Fruit fly (Drosophila melanogaster) whole organism, wandering third instar larva: Measurements from ENCODE around the gene Dtd.

ENCODE experiments used
- CG32264 ChIP-seq: fragments of 200-800 bp; sonication (Bioruptor generic); optimal IDR thresholded peaks from 2 replicates; lab custom pipeline; 2016; ENCODE audit warnings: missing biosample characterization, missing genetic modification characterization
- CG9705 ChIP-seq: fragments of 200-800 bp; sonication (Bioruptor generic); optimal IDR thresholded peaks from 2 replicates; lab custom pipeline; 2018; ENCODE audit warnings: missing biosample characterization, mild to moderate bottlenecking, missing genetic modification characterization
- CrebA ChIP-seq: fragments of 200-800 bp; sonication (Bioruptor generic); optimal IDR thresholded peaks from 2 replicates; lab custom pipeline; 2016; ENCODE audit warnings: missing biosample characterization, mild to moderate bottlenecking, missing genetic modification characterization, borderline replicate concordance
- Dfd ChIP-seq: fragments of >200 bp; optimal IDR thresholded peaks from 2 replicates; lab custom pipeline; 2017; ENCODE audit warnings: missing biosample characterization, missing genetic modification characterization
- GATAd ChIP-seq: sonication (Bioruptor generic); optimal IDR thresholded peaks from 2 replicates; lab custom pipeline; 2016; ENCODE audit warnings: missing biosample characterization, missing genetic modification characterization
- HLH106 ChIP-seq: fragments of 200-800 bp; optimal IDR thresholded peaks from 3 replicates; lab custom pipeline; 2019; ENCODE audit warnings: missing biosample characterization, mild to moderate bottlenecking, missing genetic modification characterization, moderate library complexity
- Hnf4 ChIP-seq: fragments of 200-800 bp; sonication (Bioruptor generic); optimal IDR thresholded peaks from 2 replicates; lab custom pipeline; 2016; ENCODE audit warnings: missing biosample characterization, mild to moderate bottlenecking, missing genetic modification characterization
- Hr78 ChIP-seq: fragments of >200 bp; optimal IDR thresholded peaks from 2 replicates; lab custom pipeline; 2017; ENCODE audit warnings: missing biosample characterization, missing genetic modification characterization
- Jra ChIP-seq: sonication (Bioruptor generic); optimal IDR thresholded peaks from 2 replicates; lab custom pipeline; 2016; ENCODE audit warnings: missing biosample characterization, missing genetic modification characterization
- Myc ChIP-seq: fragments of >200 bp; optimal IDR thresholded peaks from 2 replicates; lab custom pipeline; 2017
- N ChIP-seq: fragments of >200 bp; optimal IDR thresholded peaks from 2 replicates; lab custom pipeline; 2018; ENCODE audit warnings: missing biosample characterization, missing external identifiers, missing genetic modification characterization
- OdsH ChIP-seq: fragments of 200-800 bp; sonication (Bioruptor generic); optimal IDR thresholded peaks from 2 replicates; lab custom pipeline; 2016; ENCODE audit warnings: missing biosample characterization, mild to moderate bottlenecking, missing genetic modification characterization
- Rel ChIP-seq, 2 experiments: fragments of 200-800 bp; sonication (Bioruptor generic) in 1 of 2; optimal IDR thresholded peaks; 2 replicates in 1 of 2; 3 replicates in 1 of 2; lab custom pipeline; 2016 to 2019; ENCODE audit warnings: mild to moderate bottlenecking in 2 of 2, missing biosample characterization in 2 of 2, missing genetic modification characterization in 2 of 2, moderate library complexity in 1 of 2
- Sp1 ChIP-seq: fragments of 200-800 bp; sonication (Bioruptor generic); optimal IDR thresholded peaks from 3 replicates; lab custom pipeline; 2019; ENCODE audit warnings: missing biosample characterization, mild to moderate bottlenecking, missing genetic modification characterization, moderate library complexity
- Vsx2 ChIP-seq: fragments of 200-300, 225-300 bp; sonication (Bioruptor generic); optimal IDR thresholded peaks from 2 replicates; lab custom pipeline; 2018; ENCODE audit warnings: missing biosample characterization, missing genetic modification characterization; ENCODE audit not compliant: partially characterized antibody
- br ChIP-seq: fragments of 200-800 bp; sonication (Bioruptor generic); optimal IDR thresholded peaks from 2 replicates; lab custom pipeline; 2016; ENCODE audit warnings: missing biosample characterization, missing genetic modification characterization
- brk ChIP-seq: fragments of 200-800 bp; sonication (Bioruptor generic); optimal IDR thresholded peaks from 2 replicates; lab custom pipeline; 2016; ENCODE audit warnings: missing biosample characterization, mild to moderate bottlenecking, missing genetic modification characterization
- dmrt93B ChIP-seq: fragments of 200-800 bp; sonication (Bioruptor generic); optimal IDR thresholded peaks from 2 replicates; lab custom pipeline; 2018; ENCODE audit warnings: missing biosample characterization, mild to moderate bottlenecking, missing genetic modification characterization
- ey ChIP-seq: fragments of 200-800 bp; sonication (Bioruptor generic); optimal IDR thresholded peaks from 2 replicates; lab custom pipeline; 2016; ENCODE audit warnings: missing biosample characterization, missing genetic modification characterization
- foxo ChIP-seq, 2 experiments: fragments of 200-800 bp; sonication (Bioruptor generic); optimal IDR thresholded peaks; 2 replicates in 1 of 2; 3 replicates in 1 of 2; lab custom pipeline; 2016 to 2017; ENCODE audit warnings: missing biosample characterization in 2 of 2, missing genetic modification characterization in 2 of 2
- fru ChIP-seq: fragments of 200-800 bp; sonication (Bioruptor generic); optimal IDR thresholded peaks from 3 replicates; lab custom pipeline; 2016; ENCODE audit warnings: missing biosample characterization, mild to moderate bottlenecking, missing genetic modification characterization
- h ChIP-seq: fragments of 200-800 bp; sonication (Bioruptor generic); optimal IDR thresholded peaks from 3 replicates; lab custom pipeline; 2016; ENCODE audit warnings: missing biosample characterization, mild to moderate bottlenecking, missing genetic modification characterization
- jim ChIP-seq: fragments of 175-275, 200-325 bp; sonication (Bioruptor generic); optimal IDR thresholded peaks from 2 replicates; lab custom pipeline; 2016; ENCODE audit warnings: missing biosample characterization, mild to moderate bottlenecking, missing genetic modification characterization
- pan ChIP-seq: fragments of >200 bp; optimal IDR thresholded peaks from 2 replicates; lab custom pipeline; 2017
- psq ChIP-seq: fragments of 200-800 bp; sonication (Bioruptor generic); optimal IDR thresholded peaks from 3 replicates; lab custom pipeline; 2017; ENCODE audit warnings: missing biosample characterization, mild to moderate bottlenecking, missing genetic modification characterization, moderate library complexity
- rgr ChIP-seq: fragments of 200-800 bp; sonication (Bioruptor generic); optimal IDR thresholded peaks from 3 replicates; lab custom pipeline; 2016; ENCODE audit warnings: missing biosample characterization, mild to moderate bottlenecking, missing genetic modification characterization
- sage ChIP-seq: fragments of 200-800 bp; sonication (Bioruptor generic); optimal IDR thresholded peaks from 2 replicates; lab custom pipeline; 2016; ENCODE audit warnings: missing biosample characterization, mild to moderate bottlenecking, missing genetic modification characterization
- sv ChIP-seq: fragments of 200-800 bp; sonication (Bioruptor generic); optimal IDR thresholded peaks from 3 replicates; lab custom pipeline; 2016; ENCODE audit warnings: missing biosample characterization, missing genetic modification characterization
- tai ChIP-seq: sonication (Bioruptor generic); optimal IDR thresholded peaks from 2 replicates; lab custom pipeline; 2016; ENCODE audit warnings: missing biosample characterization, missing genetic modification characterization
- woc ChIP-seq: sonication (Bioruptor generic); optimal IDR thresholded peaks from 2 replicates; lab custom pipeline; 2016; ENCODE audit warnings: missing biosample characterization, mild to moderate bottlenecking, missing genetic modification characterization

Gene Dtd

DNA sequence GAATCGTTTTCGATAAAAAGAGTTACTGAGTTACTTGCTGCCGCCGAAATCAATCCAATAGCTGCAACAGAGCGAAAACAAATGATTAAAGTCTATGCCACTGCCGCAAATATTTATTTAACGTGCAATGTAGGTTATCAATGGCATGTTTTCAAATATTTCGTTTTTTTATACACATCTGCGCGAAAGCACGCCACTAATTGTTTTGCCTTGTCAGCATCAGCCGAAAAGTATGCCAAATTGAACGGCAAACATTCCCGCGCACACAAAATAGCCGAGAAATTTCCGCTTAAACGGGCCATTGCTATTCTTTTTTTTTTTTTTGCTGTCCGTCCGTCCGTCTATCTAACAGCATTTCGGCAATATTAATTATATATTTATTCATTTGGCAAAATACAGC is 22.2 kb downstream of the Dtd start:
- no peak for TF ChIP-seq tai
- TF ChIP-seq Myc (lab: Kevin White, UChicago): peak; percentile 80
- peak; percentile 62 for TF ChIP-seq N (GFP tag; lab: Kevin White, UChicago)
- no peak for TF ChIP-seq h (GFP tag; lab: Kevin White, UChicago)
- TF ChIP-seq woc (GFP tag; lab: Kevin White, UChicago): no peak
- peak; percentile 53 for TF ChIP-seq Vsx2 (GFP tag; lab: Kevin White, UChicago)

- no peak for TF ChIP-seq jim (GFP tag; lab: Kevin White, UChicago)
- TF ChIP-seq HLH106: peak; percentile 74
- no peak for TF ChIP-seq CrebA (GFP tag; lab: Kevin White, UChicago)
- TF ChIP-seq foxo (GFP tag; optimal IDR thresholded peaks at IDR 0.05; lab: Kevin White, UChicago): peak in 1 of 2 experiments; percentile 74
- peak; percentile 67 for TF ChIP-seq Sp1 (GFP tag; lab: Kevin White, UChicago)
- peak; percentile 73 for TF ChIP-seq OdsH
- peak; percentile 24 for TF ChIP-seq Jra (GFP tag; lab: Kevin White, UChicago)
- TF ChIP-seq psq: peak; percentile 69
- TF ChIP-seq rgr (GFP tag; lab: Kevin White, UChicago): peak; percentile 76
- TF ChIP-seq Hnf4 (GFP tag; lab: Kevin White, UChicago): peak; percentile 54
- peak; percentile 31 for TF ChIP-seq sv (GFP tag; lab: Kevin White, UChicago)
- no peak for TF ChIP-seq Hr78 (GFP tag; lab: Kevin White, UChicago)
- peak; percentile 41 for TF ChIP-seq CG32264 (GFP tag; lab: Kevin White, UChicago)
- TF ChIP-seq h (GFP tag; lab: Kevin White, UChicago): peak; percentile 76
- peak; percentile 45 for TF ChIP-seq woc (GFP tag; lab: Kevin White, UChicago)
- no peak for TF ChIP-seq tai
- peak; percentile 76 for TF ChIP-seq br
- no peak for TF ChIP-seq GATAd (GFP tag; lab: Kevin White, UChicago)
- TF ChIP-seq ey (GFP tag; lab: Kevin White, UChicago): peak; percentile 76
- TF ChIP-seq dmrt93B (GFP tag; lab: Kevin White, UChicago): peak; percentile 68
- TF ChIP-seq Rel (GFP tag; optimal IDR thresholded peaks at IDR 0.05; lab: Kevin White, UChicago): no peak
- TF ChIP-seq Rel (tag; optimal IDR thresholded peaks at IDR 0.05; lab: Kevin White, UChicago): peak; percentile 100
- peak; percentile 31 for TF ChIP-seq CG9705 (GFP tag; lab: Kevin White, UChicago)
- TF ChIP-seq sage: no peak
- TF ChIP-seq fru (GFP tag; lab: Kevin White, UChicago): peak; percentile 75
- TF ChIP-seq, all 38 proteins: peak for 18
Observed at dm6 chr3R:11454210-11454904, 24.5 kb downstream of the Dtd start.

DNA sequence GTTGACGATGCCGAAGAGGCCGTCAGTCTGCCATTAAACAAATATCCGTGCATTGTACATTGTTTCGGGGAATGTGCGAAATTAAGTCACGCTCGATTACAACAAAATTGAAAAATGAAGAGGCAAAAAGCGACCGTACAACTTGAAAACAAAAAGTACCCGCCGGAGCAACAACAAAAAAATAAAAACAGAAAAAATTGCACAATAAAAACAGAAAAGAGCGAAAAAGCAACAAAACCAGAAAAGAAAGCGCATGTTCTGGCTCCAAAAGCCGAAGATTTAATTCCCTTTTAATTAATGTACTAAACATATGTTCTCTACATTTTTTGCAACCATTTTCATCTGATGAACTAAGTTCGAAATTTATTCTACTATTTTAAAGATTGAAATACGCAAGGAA is 26.7 kb downstream of the Dtd start:
- TF ChIP-seq Hnf4 (GFP tag; lab: Kevin White, UChicago): no peak
- no peak for TF ChIP-seq pan (lab: Kevin White, UChicago)
- TF ChIP-seq tai: no peak
- no peak for TF ChIP-seq jim (GFP tag; lab: Kevin White, UChicago)
- peak; percentile 77 for TF ChIP-seq Sp1 (GFP tag; lab: Kevin White, UChicago)
- no peak for TF ChIP-seq h (GFP tag; lab: Kevin White, UChicago)
- TF ChIP-seq dmrt93B (GFP tag; lab: Kevin White, UChicago): peak; percentile 1
- no peak for TF ChIP-seq brk
- no peak for TF ChIP-seq Rel (GFP tag; optimal IDR thresholded peaks at IDR 0.05; lab: Kevin White, UChicago)
- peak; percentile 92 for TF ChIP-seq Rel (tag; optimal IDR thresholded peaks at IDR 0.05; lab: Kevin White, UChicago)
- TF ChIP-seq N (GFP tag; lab: Kevin White, UChicago): no peak
- no peak for TF ChIP-seq Dfd (GFP tag; lab: Kevin White, UChicago)
- no peak for TF ChIP-seq CG32264 (GFP tag; lab: Kevin White, UChicago)
- peak; percentile 21 for TF ChIP-seq HLH106

dm6 chr3R:11457286-11457685 is 27.4 kb downstream of the Dtd start:
- TF ChIP-seq jim (GFP tag; lab: Kevin White, UChicago) (peak; percentile 48), Rel (GFP tag; optimal IDR thresholded peaks at IDR 0.05; lab: Kevin White, UChicago) (no peak), Rel (tag; optimal IDR thresholded peaks at IDR 0.05; lab: Kevin White, UChicago) (peak; percentile 81), Hnf4 (GFP tag; lab: Kevin White, UChicago) (no peak)
- TF ChIP-seq, all 38 proteins: peak for 2
